Fruit fly (Drosophila melanogaster) whole organism, wandering third instar larva: Measurements from ENCODE around the gene HisRS.
A peak's percentile ranks its signal among the peaks of the same experiment; 100 is the strongest.

ENCODE experiments used
- Abd-B ChIP-seq: fragments of >200 bp; optimal IDR thresholded peaks from 2 replicates; lab custom pipeline; 2017; ENCODE audit warnings: missing biosample characterization, missing genetic modification characterization
- CG32264 ChIP-seq: fragments of 200-800 bp; sonication (Bioruptor generic); optimal IDR thresholded peaks from 2 replicates; lab custom pipeline; 2016; ENCODE audit warnings: missing biosample characterization, missing genetic modification characterization
- CG9705 ChIP-seq: fragments of 200-800 bp; sonication (Bioruptor generic); optimal IDR thresholded peaks from 2 replicates; lab custom pipeline; 2018; ENCODE audit warnings: missing biosample characterization, mild to moderate bottlenecking, missing genetic modification characterization
- CrebA ChIP-seq: fragments of 200-800 bp; sonication (Bioruptor generic); optimal IDR thresholded peaks from 2 replicates; lab custom pipeline; 2016; ENCODE audit warnings: missing biosample characterization, mild to moderate bottlenecking, missing genetic modification characterization, borderline replicate concordance
- Dfd ChIP-seq: fragments of >200 bp; optimal IDR thresholded peaks from 2 replicates; lab custom pipeline; 2017; ENCODE audit warnings: missing biosample characterization, missing genetic modification characterization
- Dif ChIP-seq: fragments of 200-275, 200-300 bp; sonication (Bioruptor generic); optimal IDR thresholded peaks from 2 replicates; lab custom pipeline; 2018; ENCODE audit warnings: missing biosample characterization, missing genetic modification characterization; ENCODE audit not compliant: partially characterized antibody
- GATAd ChIP-seq: sonication (Bioruptor generic); optimal IDR thresholded peaks from 2 replicates; lab custom pipeline; 2016; ENCODE audit warnings: missing biosample characterization, missing genetic modification characterization
- HLH106 ChIP-seq: fragments of 200-800 bp; optimal IDR thresholded peaks from 3 replicates; lab custom pipeline; 2019; ENCODE audit warnings: missing biosample characterization, mild to moderate bottlenecking, missing genetic modification characterization, moderate library complexity
- Hnf4 ChIP-seq: fragments of 200-800 bp; sonication (Bioruptor generic); optimal IDR thresholded peaks from 2 replicates; lab custom pipeline; 2016; ENCODE audit warnings: missing biosample characterization, mild to moderate bottlenecking, missing genetic modification characterization
- Hr78 ChIP-seq: fragments of >200 bp; optimal IDR thresholded peaks from 2 replicates; lab custom pipeline; 2017; ENCODE audit warnings: missing biosample characterization, missing genetic modification characterization
- Hr83 ChIP-seq: fragments of 200-300 bp; sonication (Bioruptor generic); optimal IDR thresholded peaks from 2 replicates; lab custom pipeline; 2016; ENCODE audit warnings: missing biosample characterization, mild to moderate bottlenecking, missing genetic modification characterization, moderate library complexity; ENCODE audit not compliant: poor library complexity, severe bottlenecking
- Jra ChIP-seq: sonication (Bioruptor generic); optimal IDR thresholded peaks from 2 replicates; lab custom pipeline; 2016; ENCODE audit warnings: missing biosample characterization, missing genetic modification characterization
- Mio ChIP-seq: sonication (Bioruptor generic); optimal IDR thresholded peaks from 2 replicates; lab custom pipeline; 2016; ENCODE audit warnings: missing biosample characterization, missing genetic modification characterization
- Myc ChIP-seq: fragments of >200 bp; optimal IDR thresholded peaks from 2 replicates; lab custom pipeline; 2017
- N ChIP-seq: fragments of >200 bp; optimal IDR thresholded peaks from 2 replicates; lab custom pipeline; 2018; ENCODE audit warnings: missing biosample characterization, missing external identifiers, missing genetic modification characterization
- OdsH ChIP-seq: fragments of 200-800 bp; sonication (Bioruptor generic); optimal IDR thresholded peaks from 2 replicates; lab custom pipeline; 2016; ENCODE audit warnings: missing biosample characterization, mild to moderate bottlenecking, missing genetic modification characterization
- Rel ChIP-seq, 2 experiments: fragments of 200-800 bp; sonication (Bioruptor generic) in 1 of 2; optimal IDR thresholded peaks; 2 replicates in 1 of 2; 3 replicates in 1 of 2; lab custom pipeline; 2016 to 2019; ENCODE audit warnings: mild to moderate bottlenecking in 2 of 2, missing biosample characterization in 2 of 2, missing genetic modification characterization in 2 of 2, moderate library complexity in 1 of 2
- Sp1 ChIP-seq: fragments of 200-800 bp; sonication (Bioruptor generic); optimal IDR thresholded peaks from 3 replicates; lab custom pipeline; 2019; ENCODE audit warnings: missing biosample characterization, mild to moderate bottlenecking, missing genetic modification characterization, moderate library complexity
- Vsx2 ChIP-seq: fragments of 200-300, 225-300 bp; sonication (Bioruptor generic); optimal IDR thresholded peaks from 2 replicates; lab custom pipeline; 2018; ENCODE audit warnings: missing biosample characterization, missing genetic modification characterization; ENCODE audit not compliant: partially characterized antibody
- br ChIP-seq: fragments of 200-800 bp; sonication (Bioruptor generic); optimal IDR thresholded peaks from 2 replicates; lab custom pipeline; 2016; ENCODE audit warnings: missing biosample characterization, missing genetic modification characterization
- brk ChIP-seq: fragments of 200-800 bp; sonication (Bioruptor generic); optimal IDR thresholded peaks from 2 replicates; lab custom pipeline; 2016; ENCODE audit warnings: missing biosample characterization, mild to moderate bottlenecking, missing genetic modification characterization
- dl ChIP-seq, 2 experiments: fragments of 175-275, 200-275 bp in 1 of 2; fragments of 200-275 bp in 1 of 2; sonication (Bioruptor generic); optimal IDR thresholded peaks; lab custom pipeline; 2018; ENCODE audit warnings: mild to moderate bottlenecking in 2 of 2, missing biosample characterization in 2 of 2, missing genetic modification characterization in 2 of 2, moderate library complexity in 2 of 2; ENCODE audit not compliant: partially characterized antibody in 2 of 2, insufficient read depth in 1 of 2
- dmrt93B ChIP-seq: fragments of 200-800 bp; sonication (Bioruptor generic); optimal IDR thresholded peaks from 2 replicates; lab custom pipeline; 2018; ENCODE audit warnings: missing biosample characterization, mild to moderate bottlenecking, missing genetic modification characterization
- dsf ChIP-seq: sonication (Bioruptor generic); optimal IDR thresholded peaks from 2 replicates; lab custom pipeline; 2016; ENCODE audit warnings: missing biosample characterization, missing genetic modification characterization, borderline replicate concordance
- ey ChIP-seq: fragments of 200-800 bp; sonication (Bioruptor generic); optimal IDR thresholded peaks from 2 replicates; lab custom pipeline; 2016; ENCODE audit warnings: missing biosample characterization, missing genetic modification characterization
- foxo ChIP-seq, 2 experiments: fragments of 200-800 bp; sonication (Bioruptor generic); optimal IDR thresholded peaks; 2 replicates in 1 of 2; 3 replicates in 1 of 2; lab custom pipeline; 2016 to 2017; ENCODE audit warnings: missing biosample characterization in 2 of 2, missing genetic modification characterization in 2 of 2
- fru ChIP-seq: fragments of 200-800 bp; sonication (Bioruptor generic); optimal IDR thresholded peaks from 3 replicates; lab custom pipeline; 2016; ENCODE audit warnings: missing biosample characterization, mild to moderate bottlenecking, missing genetic modification characterization
- h ChIP-seq: fragments of 200-800 bp; sonication (Bioruptor generic); optimal IDR thresholded peaks from 3 replicates; lab custom pipeline; 2016; ENCODE audit warnings: missing biosample characterization, mild to moderate bottlenecking, missing genetic modification characterization
- jim ChIP-seq: fragments of 175-275, 200-325 bp; sonication (Bioruptor generic); optimal IDR thresholded peaks from 2 replicates; lab custom pipeline; 2016; ENCODE audit warnings: missing biosample characterization, mild to moderate bottlenecking, missing genetic modification characterization
- lola ChIP-seq: fragments of >200 bp; optimal IDR thresholded peaks from 2 replicates; lab custom pipeline; 2017; ENCODE audit warnings: missing biosample characterization, missing genetic modification characterization
- pan ChIP-seq: fragments of >200 bp; optimal IDR thresholded peaks from 2 replicates; lab custom pipeline; 2017
- psq ChIP-seq: fragments of 200-800 bp; sonication (Bioruptor generic); optimal IDR thresholded peaks from 3 replicates; lab custom pipeline; 2017; ENCODE audit warnings: missing biosample characterization, mild to moderate bottlenecking, missing genetic modification characterization, moderate library complexity
- rgr ChIP-seq: fragments of 200-800 bp; sonication (Bioruptor generic); optimal IDR thresholded peaks from 3 replicates; lab custom pipeline; 2016; ENCODE audit warnings: missing biosample characterization, mild to moderate bottlenecking, missing genetic modification characterization
- sage ChIP-seq: fragments of 200-800 bp; sonication (Bioruptor generic); optimal IDR thresholded peaks from 2 replicates; lab custom pipeline; 2016; ENCODE audit warnings: missing biosample characterization, mild to moderate bottlenecking, missing genetic modification characterization
- sv ChIP-seq: fragments of 200-800 bp; sonication (Bioruptor generic); optimal IDR thresholded peaks from 3 replicates; lab custom pipeline; 2016; ENCODE audit warnings: missing biosample characterization, missing genetic modification characterization
- tai ChIP-seq: sonication (Bioruptor generic); optimal IDR thresholded peaks from 2 replicates; lab custom pipeline; 2016; ENCODE audit warnings: missing biosample characterization, missing genetic modification characterization
- usp ChIP-seq: fragments of >200 bp; optimal IDR thresholded peaks from 2 replicates; lab custom pipeline; 2017; ENCODE audit warnings: missing biosample characterization, missing genetic modification characterization
- woc ChIP-seq: sonication (Bioruptor generic); optimal IDR thresholded peaks from 2 replicates; lab custom pipeline; 2016; ENCODE audit warnings: missing biosample characterization, mild to moderate bottlenecking, missing genetic modification characterization

HisRS gene

DNA sequence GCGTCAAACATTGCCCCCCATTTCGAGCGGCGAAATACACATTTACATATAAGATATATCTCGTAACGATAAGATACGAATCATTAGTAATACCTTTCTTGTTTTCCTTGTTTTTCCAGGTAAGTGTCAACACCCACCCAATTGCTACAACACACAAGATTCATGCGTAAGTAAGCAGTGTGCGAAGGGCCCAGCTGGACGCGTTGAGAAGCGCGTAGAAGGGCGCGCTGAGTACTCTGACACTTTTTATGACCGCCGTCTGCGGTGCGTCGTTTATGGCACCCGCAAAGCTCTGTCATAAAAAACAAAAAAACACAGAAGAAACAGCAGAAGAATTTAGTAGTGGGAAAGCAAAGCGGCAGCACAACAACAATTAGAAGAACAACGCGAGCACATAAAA, 32.5 kb downstream of the HisRS start:
- no peak for TF ChIP-seq sage (GFP tag; lab: Kevin White, UChicago)
- no peak for TF ChIP-seq OdsH (GFP tag; lab: Kevin White, UChicago)
- no peak for TF ChIP-seq Jra (GFP tag; lab: Kevin White, UChicago)
- TF ChIP-seq Sp1, result no peak
- TF ChIP-seq tai, result no peak
- no peak for TF ChIP-seq Dfd
- no peak for TF ChIP-seq Hr78 (GFP tag; lab: Kevin White, UChicago)
- no peak for TF ChIP-seq ey (GFP tag; lab: Kevin White, UChicago)
- TF ChIP-seq pan (lab: Kevin White, UChicago), result no peak
- TF ChIP-seq HLH106, result no peak
- TF ChIP-seq Vsx2 (GFP tag; lab: Kevin White, UChicago), result no peak
- TF ChIP-seq Hnf4 (GFP tag; lab: Kevin White, UChicago), result no peak
- no peak for TF ChIP-seq brk (GFP tag; lab: Kevin White, UChicago)
- no peak for TF ChIP-seq lola (GFP tag; lab: Kevin White, UChicago)
- no peak for TF ChIP-seq N (GFP tag; lab: Kevin White, UChicago)
- TF ChIP-seq GATAd (GFP tag; lab: Kevin White, UChicago), result no peak
- no peak for TF ChIP-seq CG9705 (GFP tag; lab: Kevin White, UChicago)
- no peak for TF ChIP-seq dmrt93B (GFP tag; lab: Kevin White, UChicago)
- no peak for TF ChIP-seq dsf (GFP tag; lab: Kevin White, UChicago)
- no peak for TF ChIP-seq Myc (lab: Kevin White, UChicago)

DNA sequence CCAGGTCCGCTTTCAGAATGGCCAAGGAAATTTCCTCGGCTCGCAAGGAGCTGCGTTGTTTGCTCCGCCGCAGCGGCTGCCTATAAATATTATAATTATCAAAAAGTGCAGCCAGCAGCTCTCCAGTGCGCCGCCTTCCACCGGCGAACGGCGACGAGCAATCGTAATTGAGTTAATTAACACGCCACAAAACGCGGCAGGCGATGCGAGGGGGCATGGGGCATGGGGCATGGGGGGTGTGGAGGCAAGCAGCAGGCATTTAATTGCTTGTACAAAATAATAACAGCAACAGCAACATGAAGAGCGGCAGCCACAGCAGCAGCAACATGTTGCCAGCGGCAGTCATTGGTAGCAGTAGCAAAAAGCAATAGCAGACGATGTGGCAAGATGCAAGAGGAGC, 35.5 kb downstream of the HisRS start:
- no peak for TF ChIP-seq Vsx2 (GFP tag; lab: Kevin White, UChicago)
- no peak for TF ChIP-seq HLH106
- TF ChIP-seq Mio (GFP tag; lab: Kevin White, UChicago), result no peak
- no peak for TF ChIP-seq Hr83

DNA sequence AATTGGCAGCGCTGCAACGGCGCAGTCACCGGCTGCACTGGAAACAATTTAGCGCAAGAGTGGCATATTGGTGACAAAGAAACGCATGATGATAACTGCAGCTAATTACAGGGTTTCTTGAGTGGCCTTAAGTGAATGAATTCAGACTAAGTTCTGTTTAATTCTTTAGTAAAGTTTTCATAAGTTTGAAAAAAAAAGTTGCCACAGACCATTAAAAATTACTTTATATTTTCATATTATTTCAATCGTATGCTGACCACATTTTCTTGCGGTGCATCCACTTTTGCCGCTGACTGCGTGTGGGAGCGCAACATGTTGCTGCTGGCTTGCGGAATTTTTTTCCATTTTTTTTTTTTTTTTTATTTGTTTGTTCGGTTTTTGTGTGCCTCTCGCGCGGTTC, 37.2 kb downstream of the HisRS start:
- TF ChIP-seq Mio (GFP tag; lab: Kevin White, UChicago) (no peak), Myc (lab: Kevin White, UChicago) (no peak), Jra (GFP tag; lab: Kevin White, UChicago) (peak; percentile 16), rgr (GFP tag; lab: Kevin White, UChicago) (peak; percentile 48), foxo (GFP tag; optimal IDR thresholded peaks at IDR 0.05; lab: Kevin White, UChicago) (peak in 1 of 2 experiments; percentile 57), Dfd (no peak), h (GFP tag; lab: Kevin White, UChicago) (peak; percentile 62), Vsx2 (GFP tag; lab: Kevin White, UChicago) (no peak), Dif (GFP tag; lab: Kevin White, UChicago) (no peak), lola (GFP tag; lab: Kevin White, UChicago) (no peak), Rel (GFP tag; optimal IDR thresholded peaks at IDR 0.05; lab: Kevin White, UChicago) (no peak), Rel (tag; optimal IDR thresholded peaks at IDR 0.05; lab: Kevin White, UChicago) (no peak), OdsH (GFP tag; lab: Kevin White, UChicago) (peak; percentile 23), N (GFP tag; lab: Kevin White, UChicago) (no peak), Abd-B (GFP tag; lab: Kevin White, UChicago) (no peak), jim (GFP tag; lab: Kevin White, UChicago) (no peak), dl (GFP tag; optimal IDR thresholded peaks at IDR 0.05; lab: Kevin White, UChicago; ENCODE audit: insufficient read depth in 1 of 2, partially characterized antibody in 2 of 2) (no peak), Sp1 (peak; percentile 73), HLH106 (peak; percentile 72), GATAd (GFP tag; lab: Kevin White, UChicago) (no peak), CG32264 (peak; percentile 1), Hr83 (no peak), woc (peak; percentile 38), dsf (GFP tag; lab: Kevin White, UChicago) (no peak), CrebA (no peak), CG9705 (GFP tag; lab: Kevin White, UChicago) (peak; percentile 28), ey (GFP tag; lab: Kevin White, UChicago) (peak; percentile 55), tai (no peak), br (peak; percentile 71), pan (lab: Kevin White, UChicago) (no peak), Hr78 (GFP tag; lab: Kevin White, UChicago) (no peak), dmrt93B (GFP tag; lab: Kevin White, UChicago) (peak; percentile 65), sv (GFP tag; lab: Kevin White, UChicago) (no peak), Hnf4 (GFP tag; lab: Kevin White, UChicago) (peak; percentile 23), usp (GFP tag; lab: Kevin White, UChicago) (no peak), sage (GFP tag; lab: Kevin White, UChicago) (peak; percentile 27), fru (peak; percentile 80), brk (GFP tag; lab: Kevin White, UChicago) (no peak), psq (GFP tag; lab: Kevin White, UChicago) (peak; percentile 64)
